Fruit fly (Drosophila melanogaster) whole organism, prepupa: Measurements from ENCODE around the gene CG12398.

ENCODE experiments used
- Blimp-1 ChIP-seq: fragments of 200-800 bp; sonication (Bioruptor generic); optimal IDR thresholded peaks from 3 replicates; lab custom pipeline; 2017; ENCODE audit warnings: missing biosample characterization, missing genetic modification characterization, mild to moderate bottlenecking, moderate library complexity, missing genetic modification reagents
- CG10669 ChIP-seq: fragments of 200-800 bp; sonication (Bioruptor generic); optimal IDR thresholded peaks from 3 replicates; lab custom pipeline; 2018; ENCODE audit warnings: missing biosample characterization, mild to moderate bottlenecking, missing genetic modification characterization, moderate library complexity
- CG11294 ChIP-seq: fragments of 200-800 bp; sonication (Bioruptor generic); IDR thresholded peaks from 2 replicates; pipeline ENCODE4 v1.3.6; 2022; ENCODE audit warnings: missing biosample characterization, missing genetic modification characterization
- CG11762 ChIP-seq: fragments of 200-800 bp; sonication (Bioruptor generic); optimal IDR thresholded peaks from 3 replicates; lab custom pipeline; 2016; ENCODE audit warnings: missing biosample characterization, missing genetic modification characterization; ENCODE audit not compliant: insufficient read depth
- CG11902 ChIP-seq: fragments of 200-800 bp; sonication (Bioruptor generic); optimal IDR thresholded peaks from 3 replicates; lab custom pipeline; 2016; ENCODE audit warnings: missing biosample characterization, missing genetic modification characterization
- CG15336 ChIP-seq: fragments of 200-800 bp; sonication (Bioruptor generic); IDR thresholded peaks from 2 replicates; pipeline ENCODE4 v1.3.6; 2022; ENCODE audit warnings: missing biosample characterization, missing genetic modification characterization
- CG1621 ChIP-seq: fragments of 200-800 bp; sonication (Bioruptor generic); optimal IDR thresholded peaks from 3 replicates; lab custom pipeline; 2018; ENCODE audit warnings: missing biosample characterization, mild to moderate bottlenecking, missing genetic modification characterization
- CG16779 ChIP-seq: fragments of 200-800 bp; sonication (Bioruptor generic); optimal IDR thresholded peaks from 3 replicates; lab custom pipeline; 2017; ENCODE audit warnings: missing biosample characterization, mild to moderate bottlenecking, missing genetic modification characterization
- CG3032 ChIP-seq: fragments of 200-800 bp; optimal IDR thresholded peaks from 2 replicates; lab custom pipeline; 2019; ENCODE audit warnings: missing biosample characterization, mild to moderate bottlenecking, missing genetic modification characterization, moderate library complexity
- CG31627 ChIP-seq: fragments of 200-800 bp; sonication (Bioruptor generic); optimal IDR thresholded peaks from 3 replicates; lab custom pipeline; 2016; ENCODE audit warnings: missing biosample characterization, missing genetic modification characterization
- CG32006 ChIP-seq: fragments of 200-800 bp; sonication (Bioruptor generic); optimal IDR thresholded peaks from 3 replicates; lab custom pipeline; 2017; ENCODE audit warnings: missing biosample characterization, mild to moderate bottlenecking, missing genetic modification characterization
- CG34406 ChIP-seq: fragments of 200-800 bp; sonication (Bioruptor generic); optimal IDR thresholded peaks from 3 replicates; lab custom pipeline; 2016; ENCODE audit warnings: missing biosample characterization, missing genetic modification characterization
- CG4318 ChIP-seq: fragments of 200-800 bp; sonication (Bioruptor generic); optimal IDR thresholded peaks from 3 replicates; lab custom pipeline; 2017; ENCODE audit warnings: missing biosample characterization, mild to moderate bottlenecking, missing genetic modification characterization
- CG6808 ChIP-seq: fragments of 200-800 bp; sonication (Bioruptor generic); optimal IDR thresholded peaks from 3 replicates; lab custom pipeline; 2017; ENCODE audit warnings: missing biosample characterization, missing genetic modification characterization, mild to moderate bottlenecking, moderate library complexity, missing genetic modification reagents
- CG6854 ChIP-seq: fragments of 200-800 bp; sonication (Bioruptor generic); optimal IDR thresholded peaks from 2 replicates; lab custom pipeline; 2017; ENCODE audit warnings: missing biosample characterization, mild to moderate bottlenecking, missing genetic modification characterization
- CG7368 ChIP-seq: fragments of 200-800 bp; sonication (Bioruptor generic); optimal IDR thresholded peaks from 3 replicates; lab custom pipeline; 2016; ENCODE audit warnings: missing biosample characterization, missing genetic modification characterization
- CG8119 ChIP-seq: fragments of 200-800 bp; sonication (Bioruptor generic); IDR thresholded peaks from 3 replicates; pipeline ENCODE4 v1.3.6; 2022; ENCODE audit warnings: missing biosample characterization, missing genetic modification characterization
- CG8319 ChIP-seq: fragments of 200-800 bp; sonication (Bioruptor generic); optimal IDR thresholded peaks from 3 replicates; lab custom pipeline; 2016; ENCODE audit warnings: missing biosample characterization, missing genetic modification characterization
- Eip78C ChIP-seq: fragments of 200-800 bp; sonication (Bioruptor generic); peaks from one replicate; lab custom pipeline; 2016; ENCODE audit warnings: missing biosample characterization, missing genetic modification characterization
- Eip93F ChIP-seq: fragments of 200-800 bp; sonication (Bioruptor generic); optimal IDR thresholded peaks from 2 replicates; lab custom pipeline; 2016; ENCODE audit warnings: missing biosample characterization, mild to moderate bottlenecking, missing genetic modification characterization
- Ets96B ChIP-seq: fragments of 200-800 bp; optimal IDR thresholded peaks from 2 replicates; lab custom pipeline; 2019; ENCODE audit warnings: missing biosample characterization, mild to moderate bottlenecking, missing genetic modification characterization, moderate library complexity
- Hr38 ChIP-seq: sonication (Bioruptor generic); optimal IDR thresholded peaks from 2 replicates; lab custom pipeline; 2016; ENCODE audit warnings: missing biosample characterization, missing genetic modification characterization
- Hr39 ChIP-seq: fragments of 200-800 bp; sonication (Bioruptor generic); optimal IDR thresholded peaks from 2 replicates; lab custom pipeline; 2016; ENCODE audit warnings: missing biosample characterization, missing genetic modification characterization
- Hr4 ChIP-seq: fragments of 200-800 bp; sonication (Bioruptor generic); optimal IDR thresholded peaks from 3 replicates; lab custom pipeline; 2016; ENCODE audit warnings: missing biosample characterization, missing genetic modification characterization
- Lpt ChIP-seq: fragments of 200-800 bp; sonication (Bioruptor generic); optimal IDR thresholded peaks from 3 replicates; lab custom pipeline; 2016; ENCODE audit warnings: missing biosample characterization, missing genetic modification characterization
- Met ChIP-seq: fragments of 200-800 bp; sonication (Bioruptor generic); optimal IDR thresholded peaks from 3 replicates; lab custom pipeline; 2016; ENCODE audit warnings: missing biosample characterization, missing genetic modification characterization
- OdsH ChIP-seq: fragments of 200-800 bp; sonication (Bioruptor generic); optimal IDR thresholded peaks from 3 replicates; lab custom pipeline; 2016; ENCODE audit warnings: missing biosample characterization, missing genetic modification characterization
- Smox ChIP-seq: fragments of 200-800 bp; sonication (Bioruptor generic); optimal IDR thresholded peaks from 3 replicates; lab custom pipeline; 2016; ENCODE audit warnings: missing biosample characterization, missing genetic modification characterization
- Sox102F ChIP-seq: fragments of 200-800 bp; sonication (Bioruptor generic); optimal IDR thresholded peaks from 2 replicates; lab custom pipeline; 2016; ENCODE audit warnings: missing biosample characterization, mild to moderate bottlenecking, missing genetic modification characterization
- Sox14 ChIP-seq: fragments of 200-800 bp; sonication (Bioruptor generic); optimal IDR thresholded peaks from 3 replicates; lab custom pipeline; 2016; ENCODE audit warnings: missing biosample characterization, missing genetic modification characterization
- achi ChIP-seq: fragments of 200-800 bp; sonication (Bioruptor generic); optimal IDR thresholded peaks from 3 replicates; lab custom pipeline; 2016; ENCODE audit warnings: missing biosample characterization, missing genetic modification characterization
- acj6 ChIP-seq: fragments of 200-800 bp; sonication (Bioruptor generic); optimal IDR thresholded peaks from 3 replicates; lab custom pipeline; 2016; ENCODE audit warnings: missing biosample characterization, missing genetic modification characterization
- dac ChIP-seq: fragments of 200-800 bp; sonication (Bioruptor generic); optimal IDR thresholded peaks from 2 replicates; lab custom pipeline; 2017; ENCODE audit warnings: missing biosample characterization, mild to moderate bottlenecking, missing genetic modification characterization
- esn ChIP-seq: fragments of 200-800 bp; sonication (Bioruptor generic); optimal IDR thresholded peaks from 2 replicates; lab custom pipeline; 2016; ENCODE audit warnings: missing biosample characterization, mild to moderate bottlenecking, missing genetic modification characterization, moderate library complexity
- fd59A ChIP-seq: fragments of 200-800 bp; sonication (Bioruptor generic); optimal IDR thresholded peaks from 2 replicates; lab custom pipeline; 2017; ENCODE audit warnings: missing biosample characterization, mild to moderate bottlenecking, missing genetic modification characterization, missing genetic modification reagents
- fkh ChIP-seq: fragments of 200-800 bp; sonication (Bioruptor generic); optimal IDR thresholded peaks from 3 replicates; lab custom pipeline; 2017; ENCODE audit warnings: missing biosample characterization, mild to moderate bottlenecking, missing genetic modification characterization, moderate library complexity
- lz ChIP-seq: fragments of 200-800 bp; sonication (Bioruptor generic); optimal IDR thresholded peaks from 3 replicates; lab custom pipeline; 2016; ENCODE audit warnings: missing biosample characterization, missing genetic modification characterization
- net ChIP-seq: fragments of 200-800 bp; sonication (Bioruptor generic); optimal IDR thresholded peaks from 3 replicates; lab custom pipeline; 2016; ENCODE audit warnings: missing biosample characterization, missing genetic modification characterization
- salr ChIP-seq, 2 experiments: fragments of 200-800 bp; sonication (Bioruptor generic); optimal IDR thresholded peaks; 3 replicates each; lab custom pipeline; 2016 to 2018; ENCODE audit warnings: missing biosample characterization in 2 of 2, missing genetic modification characterization in 2 of 2, mild to moderate bottlenecking in 1 of 2
- svp ChIP-seq: fragments of 200-800 bp; sonication (Bioruptor generic); peaks from one replicate; lab custom pipeline; 2016; ENCODE audit warnings: missing biosample characterization, missing genetic modification characterization
- vri ChIP-seq: fragments of 200-800 bp; sonication (Bioruptor generic); optimal IDR thresholded peaks from 3 replicates; lab custom pipeline; 2016; ENCODE audit warnings: missing biosample characterization, mild to moderate bottlenecking, missing genetic modification characterization

The CG12398 gene

dm6 chrX:14909658-14910378, 3.8 kb downstream of the CG12398 start, which contains the start of gene fiz (continued):
- 0 out of 2 replicates have a peak, but pooled peaks have one; percentile 30 for TF ChIP-seq CG15336 (GFP tag; lab: Robert Waterston, UW)
- TF ChIP-seq Blimp-1 (GFP tag; lab: Kevin White, UChicago): no peak
- no peak for TF ChIP-seq acj6
- TF ChIP-seq fd59A (GFP tag; lab: Kevin White, UChicago): no peak
- TF ChIP-seq net (GFP tag; lab: Kevin White, UChicago): no peak
- no peak for TF ChIP-seq Eip93F (GFP tag; lab: Kevin White, UChicago)
- TF ChIP-seq Ets96B (tag; lab: Kevin White, UChicago): no peak
- TF ChIP-seq CG10669 (GFP tag; lab: Kevin White, UChicago): no peak
- no peak for TF ChIP-seq Sox102F (GFP tag; lab: Kevin White, UChicago)
- no peak for TF ChIP-seq fkh (GFP tag; lab: Kevin White, UChicago)
- TF ChIP-seq CG4318: no peak
- TF ChIP-seq Sox14 (GFP tag; lab: Kevin White, UChicago): no peak

- peak; percentile 22 for TF ChIP-seq Hr39 (GFP tag; lab: Kevin White, UChicago)
- TF ChIP-seq Blimp-1 (GFP tag; lab: Kevin White, UChicago): no peak
- TF ChIP-seq CG6854 (GFP tag; lab: Kevin White, UChicago): no peak
- TF ChIP-seq dac (GFP tag; lab: Kevin White, UChicago): no peak
- TF ChIP-seq Met (GFP tag; lab: Kevin White, UChicago): peak; percentile 18
- TF ChIP-seq CG32006 (GFP tag; lab: Kevin White, UChicago): peak; percentile 21
- peak; percentile 74 for TF ChIP-seq svp
- TF ChIP-seq esn (GFP tag; lab: Kevin White, UChicago): peak; percentile 13
- TF ChIP-seq Eip78C (GFP tag; lab: Kevin White, UChicago): peak; percentile 57
- TF ChIP-seq CG3032 (tag; lab: Kevin White, UChicago): no peak
Measured at dm6 chrX:14909051-14909450, 4.6 kb downstream of the CG12398 start.

dm6 chrX:14905499-14906044, 8.0 kb downstream of the CG12398 start, which contains the start of gene CG9512:
Gene CG9512 (minus strand): TSS chrX:14905549.
- TF ChIP-seq vri: peak; percentile 87
- no peak for TF ChIP-seq Sox102F (GFP tag; lab: Kevin White, UChicago)
- peak; percentile 68 for TF ChIP-seq svp
- no peak for TF ChIP-seq CG6854 (GFP tag; lab: Kevin White, UChicago)
- TF ChIP-seq fkh (GFP tag; lab: Kevin White, UChicago): peak; percentile 34

dm6 chrX:14897592-14897991, 16.0 kb downstream of the CG12398 start:
- TF ChIP-seq fkh (GFP tag; lab: Kevin White, UChicago) (no peak), CG6808 (GFP tag; lab: Kevin White, UChicago) (peak; percentile 2), Met (GFP tag; lab: Kevin White, UChicago) (peak; percentile 79), Ets96B (tag; lab: Kevin White, UChicago) (no peak), CG15336 (GFP tag; lab: Robert Waterston, UW) (peak; percentile 70), CG11902 (peak; percentile 76), CG8319 (GFP tag; lab: Kevin White, UChicago) (peak; percentile 66), Lpt (GFP tag; lab: Kevin White, UChicago) (peak; percentile 33), lz (peak; percentile 59), CG7368 (GFP tag; lab: Kevin White, UChicago) (peak; percentile 60), fd59A (GFP tag; lab: Kevin White, UChicago) (no peak), CG8119 (GFP tag; lab: Robert Waterston, UW) (peak; percentile 77), CG10669 (GFP tag; lab: Kevin White, UChicago) (peak; percentile 24), achi (peak; percentile 72), OdsH (GFP tag; lab: Kevin White, UChicago) (peak; percentile 76), CG11294 (GFP tag; lab: Robert Waterston, UW) (no peak; the same call in 1 of the 2 replicates), vri (no peak), CG4318 (peak; percentile 46), CG16779 (tag; lab: Kevin White, UChicago) (peak; percentile 23), CG32006 (GFP tag; lab: Kevin White, UChicago) (peak; percentile 78), esn (GFP tag; lab: Kevin White, UChicago) (peak; percentile 81), CG11762 (GFP tag; lab: Kevin White, UChicago) (peak; percentile 55), CG1621 (no peak), CG31627 (peak; percentile 72), CG34406 (GFP tag; lab: Kevin White, UChicago) (peak; percentile 79), Smox (GFP tag; lab: Kevin White, UChicago) (peak; percentile 73), Hr4 (GFP tag; lab: Kevin White, UChicago) (peak; percentile 8), acj6 (peak; percentile 65), salr (GFP tag; optimal IDR thresholded peaks at IDR 0.05; lab: Kevin White, UChicago) (no peak), Hr38 (GFP tag; lab: Kevin White, UChicago) (no peak)
